Worm (Caenorhabditis elegans): Measurements from ENCODE around the gene F46C5.4.

ce11 chrII:8818257-8818656 is 17.6 kb upstream of the F46C5.4 start:
- no peak for TF ChIP-seq cog-1 (tag; optimal IDR thresholded peaks at IDR 0.05)
- TF ChIP-seq ref-1 (GFP tag; conservative IDR thresholded peaks at IDR 0.05), result no peak
- TF ChIP-seq med-1 (GFP tag; optimal IDR thresholded peaks at IDR 0.05; ENCODE audit: insufficient read depth), result no peak
- TF ChIP-seq flt-1 (GFP tag; IDR thresholded peaks at IDR 0.05), result no peak
